Worm (Caenorhabditis elegans) whole organism, late embryonic: ENCODE measurements around the gene E02C12.8.

Source experiments
- F13H6.1 ChIP-seq: sonication (generic microtip); optimal IDR thresholded peaks from 2 replicates; lab custom pipeline; 2016; ENCODE audit warnings: missing genetic modification characterization, missing compliant biosample characterization
- K02D7.2 ChIP-seq: sonication (generic microtip); optimal IDR thresholded peaks from 2 replicates; lab custom pipeline; 2017; ENCODE audit warnings: mild to moderate bottlenecking, missing genetic modification characterization, missing compliant biosample characterization
- ceh-2 ChIP-seq: sonication (generic microtip); optimal IDR thresholded peaks from 2 replicates; lab custom pipeline; 2016; ENCODE audit warnings: missing genotype, missing genetic modification characterization, missing compliant biosample characterization
- ceh-45 ChIP-seq: fragments of 200-800 bp; sonication (Bioruptor generic); IDR thresholded peaks from 2 replicates; pipeline ENCODE4 v1.3.6; 2022; ENCODE audit warnings: missing genetic modification reagents, missing genetic modification characterization, missing compliant biosample characterization
- dve-1 ChIP-seq: sonication (generic microtip); optimal IDR thresholded peaks from 2 replicates; lab custom pipeline; 2017; ENCODE audit warnings: antibody characterized with exemption, mild to moderate bottlenecking, missing genetic modification characterization, missing compliant biosample characterization
- elt-2 ChIP-seq: sonication (generic microtip); optimal IDR thresholded peaks from 2 replicates; lab custom pipeline; 2016; ENCODE audit warnings: missing genetic modification reagents, missing genetic modification characterization, missing compliant biosample characterization
- ets-4 ChIP-seq: sonication (generic microtip); optimal IDR thresholded peaks from 2 replicates; lab custom pipeline; 2016; ENCODE audit warnings: missing genetic modification characterization, missing compliant biosample characterization
- fkh-10 ChIP-seq: fragments of 150-350 bp; optimal IDR thresholded peaks from 2 replicates; lab custom pipeline; 2014; ENCODE audit warnings: missing biosample characterization, missing genetic modification reagents, missing genetic modification characterization
- fkh-6 ChIP-seq: sonication (generic microtip); optimal IDR thresholded peaks from 2 replicates; lab custom pipeline; 2016; ENCODE audit warnings: missing genetic modification characterization, missing compliant biosample characterization
- gmeb-2 ChIP-seq: sonication (generic microtip); optimal IDR thresholded peaks from 2 replicates; lab custom pipeline; 2016; ENCODE audit warnings: missing genetic modification characterization, inconsistent platforms, missing compliant biosample characterization
- hlh-15 ChIP-seq: sonication (generic microtip); optimal IDR thresholded peaks from 2 replicates; lab custom pipeline; 2016; ENCODE audit warnings: missing genetic modification characterization, missing compliant biosample characterization
- hlh-6 ChIP-seq: sonication (generic microtip); optimal IDR thresholded peaks from 2 replicates; lab custom pipeline; 2016; ENCODE audit warnings: missing genotype, missing genetic modification characterization, missing compliant biosample characterization
- hlh-8 ChIP-seq: sonication (generic microtip); optimal IDR thresholded peaks from 2 replicates; lab custom pipeline; 2016; ENCODE audit warnings: missing genotype, missing genetic modification characterization, missing compliant biosample characterization
- lim-6 ChIP-seq: sonication (generic microtip); optimal IDR thresholded peaks from 2 replicates; lab custom pipeline; 2016; ENCODE audit warnings: missing genetic modification characterization, missing compliant biosample characterization
- mec-3 ChIP-seq: sonication (generic microtip); optimal IDR thresholded peaks from 2 replicates; lab custom pipeline; 2016; ENCODE audit warnings: borderline replicate concordance, missing genetic modification characterization, missing compliant biosample characterization
- odd-2 ChIP-seq: sonication (generic microtip); optimal IDR thresholded peaks from 2 replicates; lab custom pipeline; 2017; ENCODE audit warnings: antibody characterized with exemption, mild to moderate bottlenecking, missing genetic modification characterization, missing compliant biosample characterization
- pha-2 ChIP-seq: sonication (generic microtip); optimal IDR thresholded peaks from 2 replicates; lab custom pipeline; 2017; ENCODE audit warnings: mild to moderate bottlenecking, missing genetic modification characterization, missing compliant biosample characterization
- pha-4 ChIP-seq: fragments of 150-350 bp; optimal IDR thresholded peaks from 2 replicates; lab custom pipeline; 2018; ENCODE audit warnings: missing biosample characterization, missing genetic modification reagents, missing genetic modification characterization
- ref-2 ChIP-seq: sonication (generic microtip); optimal IDR thresholded peaks from 2 replicates; lab custom pipeline; 2016; ENCODE audit warnings: missing genetic modification characterization, missing compliant biosample characterization
- rnt-1 ChIP-seq: sonication (generic microtip); optimal IDR thresholded peaks from 2 replicates; lab custom pipeline; 2016; ENCODE audit warnings: missing genetic modification characterization, missing compliant biosample characterization
- sox-2 ChIP-seq: fragments of 200-800 bp; sonication (Bioruptor generic); IDR thresholded peaks from 2 replicates; pipeline ENCODE4 v1.3.6; 2022; ENCODE audit warnings: missing genetic modification reagents, missing genetic modification characterization, missing compliant biosample characterization
- sox-4 ChIP-seq: sonication (generic microtip); optimal IDR thresholded peaks from 2 replicates; lab custom pipeline; 2017; ENCODE audit warnings: mild to moderate bottlenecking, missing genetic modification characterization, inconsistent platforms, missing compliant biosample characterization
- syd-9 ChIP-seq: sonication (generic microtip); optimal IDR thresholded peaks from 2 replicates; lab custom pipeline; 2016; ENCODE audit warnings: mild to moderate bottlenecking, missing genetic modification characterization, moderate library complexity, missing compliant biosample characterization
- ttx-3 ChIP-seq: sonication (generic microtip); optimal IDR thresholded peaks from 2 replicates; lab custom pipeline; 2016; ENCODE audit warnings: missing genetic modification reagents, missing genetic modification characterization, missing compliant biosample characterization
- unc-42 ChIP-seq: sonication (generic microtip); optimal IDR thresholded peaks from 2 replicates; lab custom pipeline; 2016; ENCODE audit warnings: missing genotype, missing genetic modification characterization, missing compliant biosample characterization
- unc-55 ChIP-seq: sonication (generic microtip); optimal IDR thresholded peaks from 2 replicates; lab custom pipeline; 2017; ENCODE audit warnings: missing biosample characterization, missing genetic modification reagents, missing genetic modification characterization
- unc-86 ChIP-seq: sonication (generic microtip); optimal IDR thresholded peaks from 2 replicates; lab custom pipeline; 2016; ENCODE audit warnings: missing genetic modification characterization, missing compliant biosample characterization

The E02C12.8 gene

ce11 chrV:9327691-9328090 is 45.7 kb downstream of the E02C12.8 start:
- TF ChIP-seq ceh-2 (no peak), ref-2 (tag; lab: Kevin White, UChicago) (no peak), ttx-3 (no peak), mec-3 (tag; lab: Kevin White, UChicago) (no peak), hlh-15 (tag; lab: Kevin White, UChicago) (no peak), fkh-6 (no peak), sox-4 (tag; lab: Kevin White, UChicago) (no peak), elt-2 (no peak), pha-4 (tag; lab: Kevin White, UChicago) (no peak)

DNA sequence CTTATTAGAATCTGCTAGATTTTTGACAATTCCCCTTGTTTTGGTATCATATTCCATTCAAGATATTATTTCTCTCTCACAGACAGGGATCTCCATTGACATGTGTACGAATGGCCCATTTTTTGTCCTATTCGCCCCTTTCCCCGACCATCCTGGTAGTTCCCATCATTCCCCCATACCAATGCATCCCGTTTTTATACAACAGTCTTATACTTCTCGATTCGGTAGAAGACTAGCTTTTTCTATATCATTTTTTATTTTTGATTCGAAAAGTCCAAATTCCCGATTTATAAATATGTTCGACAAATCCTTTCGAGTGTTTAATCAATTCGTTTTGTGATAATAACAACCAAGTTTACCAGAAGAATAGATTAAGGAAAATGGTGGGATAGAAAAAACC is 46.5 kb downstream of the E02C12.8 start:
- TF ChIP-seq lim-6 (tag; lab: Kevin White, UChicago) (no peak), unc-86 (no peak), gmeb-2 (tag; lab: Kevin White, UChicago) (no peak), ceh-45 (GFP tag; lab: Robert Waterston, UW) (no peak), K02D7.2 (no peak), F13H6.1 (tag; lab: Kevin White, UChicago) (no peak), ceh-2 (no peak), fkh-10 (no peak), unc-42 (tag; lab: Kevin White, UChicago) (no peak)

DNA sequence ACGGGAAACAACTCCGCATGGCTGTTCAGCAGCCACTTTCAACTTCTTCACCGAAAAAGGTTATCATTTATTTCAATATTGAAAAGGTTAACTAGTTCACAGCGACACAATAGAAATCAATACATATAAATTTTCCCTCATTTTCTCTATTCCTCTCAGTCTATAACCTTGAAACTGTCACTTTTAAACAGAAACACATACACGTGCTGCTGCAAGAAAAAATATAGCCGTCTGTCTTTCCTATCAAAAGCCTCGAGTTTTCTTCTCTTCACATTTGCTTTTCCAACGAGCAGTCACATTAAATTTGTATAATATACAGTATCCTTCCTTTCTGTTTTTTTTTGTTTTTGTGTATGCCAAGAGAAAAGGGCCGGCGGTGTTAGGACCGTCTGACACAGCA is 49.2 kb downstream of the E02C12.8 start:
- no peak for TF ChIP-seq hlh-8 (tag; lab: Kevin White, UChicago)
- TF ChIP-seq lim-6 (tag; lab: Kevin White, UChicago) = no peak
- TF ChIP-seq dve-1 (tag; lab: Kevin White, UChicago) = no peak
- no peak for TF ChIP-seq unc-55 (GFP tag; lab: Kevin White, UChicago)
- TF ChIP-seq odd-2 = no peak

- TF ChIP-seq rnt-1 (tag; lab: Kevin White, UChicago) = no peak
- TF ChIP-seq ttx-3 = no peak
- TF ChIP-seq hlh-6 (tag; lab: Kevin White, UChicago) = no peak
- TF ChIP-seq pha-2 (tag; lab: Kevin White, UChicago) = no peak
- no peak for TF ChIP-seq pha-4 (tag; lab: Kevin White, UChicago)
- TF ChIP-seq ets-4 (tag; lab: Kevin White, UChicago) = no peak
- TF ChIP-seq syd-9 = no peak
- TF ChIP-seq sox-2 (GFP tag; lab: Robert Waterston, UW) = no peak
- TF ChIP-seq, all 69 proteins: peak for 0
Observed at ce11 chrV:9322886-9323285, 50.5 kb downstream of the E02C12.8 start, which contains the start of gene tag-153. tag-153 (plus strand) TSS chrV:9323085.
